Worm (Caenorhabditis elegans): ENCODE results near the gene perm-4.

Gene perm-4

DNA sequence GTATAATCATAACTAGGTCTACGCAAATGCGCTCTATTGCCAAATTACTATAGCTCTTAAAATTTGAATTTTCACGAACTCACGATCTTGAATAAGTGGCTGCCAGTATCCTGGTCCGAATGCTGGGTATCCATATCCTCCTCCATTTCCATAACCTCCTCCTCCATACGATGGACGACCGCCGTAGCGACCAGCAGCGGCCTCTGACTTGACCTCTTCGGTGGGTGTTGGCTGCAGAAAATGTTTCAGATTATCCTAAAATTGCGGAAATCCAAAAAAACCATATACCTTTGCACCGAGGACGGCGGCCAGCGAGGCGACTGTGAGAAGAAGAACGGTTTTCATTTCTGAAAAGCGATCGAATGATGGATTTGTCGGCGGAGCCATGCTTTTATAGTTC, at the start of gene perm-4:
Gene perm-4, minus strand, starts transcription at position 367 of the 400 bp plus-strand sequence.
- TF ChIP-seq zfh-2 (GFP tag; conservative IDR thresholded peaks at IDR 0.05) (peak; percentile 91), lin-26 (GFP tag; IDR thresholded peaks at IDR 0.05) (no peak), ceh-79 (tag; optimal IDR thresholded peaks at IDR 0.05) (no peak), attf-5 (GFP tag; optimal IDR thresholded peaks at IDR 0.05) (no peak), C06A6.2 (GFP tag; conservative IDR thresholded peaks at IDR 0.05) (no peak), nhr-27 (tag; optimal IDR thresholded peaks at IDR 0.05) (no peak), sdz-38 (tag; optimal IDR thresholded peaks at IDR 0.05) (no peak), ets-4 (GFP tag; optimal IDR thresholded peaks at IDR 0.05) (no peak), ceh-91 (GFP tag; IDR thresholded peaks at IDR 0.05) (no peak)

DNA sequence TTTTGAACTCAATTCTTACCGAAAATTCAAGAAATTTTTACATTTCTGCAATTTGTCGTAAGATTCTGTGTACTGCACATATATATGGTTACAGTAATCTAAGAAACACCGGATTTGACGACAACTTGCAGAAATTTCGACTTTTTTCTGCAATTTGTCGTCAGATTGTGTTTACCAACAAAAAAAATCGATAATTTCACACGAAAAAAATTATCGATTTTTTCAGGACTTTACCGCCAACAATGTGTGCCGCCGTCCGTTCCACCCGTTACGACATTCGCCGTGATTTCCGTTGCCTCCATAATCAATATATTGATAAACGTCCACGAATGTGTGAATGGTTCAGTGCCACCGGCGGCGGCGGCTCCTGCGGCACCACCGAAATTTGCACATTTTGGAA, 49.5 kb upstream of the perm-4 start:
- TF ChIP-seq nfya-2 (GFP tag; IDR thresholded peaks at IDR 0.05), result no peak
- peak; percentile 45 for TF ChIP-seq lsl-1 (GFP tag; optimal IDR thresholded peaks at IDR 0.05)
- no peak for TF ChIP-seq sptf-2 (GFP tag; optimal IDR thresholded peaks at IDR 0.05)
- TF ChIP-seq hlh-12 (tag; optimal IDR thresholded peaks at IDR 0.05), result no peak
- TF ChIP-seq rpc-1 (optimal IDR thresholded peaks at IDR 0.05), result no peak
- TF ChIP-seq rpc-1 (tag; optimal IDR thresholded peaks at IDR 0.05), result no peak

DNA sequence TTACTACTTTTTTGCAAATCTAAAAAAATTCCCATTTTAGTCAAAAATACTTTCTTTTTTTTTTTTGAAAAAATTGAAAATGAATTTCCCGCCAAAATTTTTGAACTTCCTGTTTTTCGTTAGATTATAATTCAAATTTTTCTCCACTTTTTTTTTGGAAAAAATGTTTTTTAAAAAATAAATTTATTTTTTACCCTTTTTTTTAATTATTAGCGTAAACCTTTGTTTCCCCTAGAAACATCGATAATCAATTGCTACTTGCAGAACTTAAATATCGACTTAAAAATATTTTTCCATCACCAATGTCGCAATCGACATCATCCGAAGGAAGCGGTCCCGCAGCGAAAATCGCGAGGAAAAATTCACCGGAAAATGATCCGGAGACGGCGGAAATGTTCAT, 45.5 kb upstream of the perm-4 start, which contains the start of gene cec-2:
Gene cec-2, plus strand, starts transcription at position 301 of the 400 bp plus-strand sequence.
- TF ChIP-seq somi-1 (GFP tag; optimal IDR thresholded peaks at IDR 0.05), result no peak
- TF ChIP-seq lin-40 (tag; optimal IDR thresholded peaks at IDR 0.05), result no peak

DNA sequence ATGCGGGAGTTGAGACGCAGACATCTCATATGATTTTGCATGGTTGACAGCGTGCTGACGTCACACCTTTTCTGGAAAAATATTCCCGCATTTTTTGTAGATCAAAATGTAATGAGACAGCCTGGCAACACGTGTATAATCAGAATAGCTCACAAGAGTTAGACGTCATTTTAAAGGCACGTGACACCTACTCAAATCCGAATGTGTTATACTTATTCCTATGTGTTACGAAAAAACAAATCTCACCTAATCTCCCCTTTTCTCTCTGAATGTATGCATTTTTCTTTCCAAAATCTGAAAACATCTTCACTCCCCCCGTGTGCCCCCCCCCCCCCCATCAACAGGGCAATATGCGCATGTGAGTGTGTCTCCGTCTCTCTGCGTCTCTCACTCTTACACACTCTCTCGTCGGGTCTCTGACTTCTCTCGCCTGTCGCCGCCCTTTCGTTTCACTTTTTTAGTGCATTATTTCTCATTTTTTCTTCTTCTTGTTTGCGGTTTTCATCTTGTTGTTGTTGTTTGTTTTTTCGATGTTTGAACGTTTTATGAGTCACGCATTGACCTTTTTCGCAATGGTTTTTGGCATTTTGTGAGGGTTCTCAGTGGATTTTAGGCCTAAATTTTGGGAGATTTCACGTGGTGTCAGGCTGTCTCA, 43.5 kb upstream of the perm-4 start:
- TF ChIP-seq egrh-3 (GFP tag; IDR thresholded peaks at IDR 0.05), result peak; percentile 65; the same call in 1 of the 2 replicates
- peak; percentile 98 for TF ChIP-seq hmg-1.2 (GFP tag; IDR thresholded peaks at IDR 0.05)
- peak; percentile 65 for TF ChIP-seq ceh-27 (GFP tag; optimal IDR thresholded peaks at IDR 0.05)
- no peak for TF ChIP-seq F49E8.2 (tag; optimal IDR thresholded peaks at IDR 0.05; ENCODE audit: insufficient read depth)
- peak; percentile 15 for TF ChIP-seq lin-54 (GFP tag; optimal IDR thresholded peaks at IDR 0.05)
- 0 out of 2 replicates have a peak, but pooled peaks have one; percentile 26 for TF ChIP-seq nfyb-1 (GFP tag; IDR thresholded peaks at IDR 0.05)
- TF ChIP-seq dox-1 (GFP tag; IDR thresholded peaks at IDR 0.05), result peak; percentile 71
- no peak for TF ChIP-seq Y56A3A.18 (GFP tag; IDR thresholded peaks at IDR 0.05)
- TF ChIP-seq attf-5 (GFP tag; optimal IDR thresholded peaks at IDR 0.05), result peak; percentile 66
- no peak for TF ChIP-seq hlh-26 (GFP tag; conservative IDR thresholded peaks at IDR 0.05)
- peak; percentile 50; the same call in 1 of the 2 replicates for TF ChIP-seq mcd-1 (GFP tag; IDR thresholded peaks at IDR 0.05)
- TF ChIP-seq F37B4.10 (GFP tag; IDR thresholded peaks at IDR 0.05), result no peak
- TF ChIP-seq K12H6.12 (tag; optimal IDR thresholded peaks at IDR 0.05), result peak; percentile 25
- TF ChIP-seq cebp-1 (GFP tag; IDR thresholded peaks at IDR 0.05), result no peak
- TF ChIP-seq cebp-1 (tag; optimal IDR thresholded peaks at IDR 0.05), result peak; percentile 65
- TF ChIP-seq let-526 (GFP tag; IDR thresholded peaks at IDR 0.05), result no peak

DNA sequence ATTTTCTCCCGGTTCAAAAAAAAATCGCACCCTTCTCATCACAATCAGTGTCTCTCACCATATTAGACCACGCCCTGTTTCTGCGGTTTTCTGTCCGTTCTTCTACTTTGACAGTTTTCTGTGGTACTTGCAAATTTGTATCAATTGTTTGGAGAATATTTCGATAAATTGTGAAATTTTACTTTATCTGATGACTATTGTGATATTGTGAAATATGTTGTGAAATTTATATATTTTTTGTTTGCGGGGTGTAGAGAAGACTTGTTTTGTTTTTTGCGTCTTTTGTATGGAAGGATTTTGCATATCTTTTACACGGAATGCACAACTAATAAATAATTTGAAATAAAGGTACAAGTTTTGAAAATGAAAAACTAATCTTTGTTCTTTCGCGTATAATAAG, 42.4 kb upstream of the perm-4 start:
- TF ChIP-seq snpc-3.4 (tag; optimal IDR thresholded peaks at IDR 0.05) (no peak), F23B12.7 (tag; optimal IDR thresholded peaks at IDR 0.05; ENCODE audit: insufficient read depth) (no peak), cebp-1 (GFP tag; IDR thresholded peaks at IDR 0.05) (no peak), cebp-1 (tag; optimal IDR thresholded peaks at IDR 0.05) (peak; percentile 88), hrde-1 (tag; optimal IDR thresholded peaks at IDR 0.05; ENCODE audit: borderline replicate concordance) (no peak), F22D6.2 (tag; optimal IDR thresholded peaks at IDR 0.05) (no peak), B0035.1 (tag; optimal IDR thresholded peaks at IDR 0.05) (no peak), rcor-1 (GFP tag; IDR thresholded peaks at IDR 0.05) (no peak)

All from whole organism, young adult.